Fruit fly (Drosophila melanogaster) whole organism, prepupa: Measurements from ENCODE around the gene CG14301.

ENCODE experiments used
- Blimp-1 ChIP-seq: fragments of 200-800 bp; sonication (Bioruptor generic); optimal IDR thresholded peaks from 3 replicates; lab custom pipeline; 2017; ENCODE audit warnings: missing biosample characterization, missing genetic modification characterization, mild to moderate bottlenecking, moderate library complexity, missing genetic modification reagents
- CG10631 ChIP-seq: fragments of 200-800 bp; sonication (Bioruptor generic); optimal IDR thresholded peaks from 2 replicates; lab custom pipeline; 2016; ENCODE audit warnings: missing biosample characterization, missing genetic modification characterization
- CG10669 ChIP-seq: fragments of 200-800 bp; sonication (Bioruptor generic); optimal IDR thresholded peaks from 3 replicates; lab custom pipeline; 2018; ENCODE audit warnings: missing biosample characterization, mild to moderate bottlenecking, missing genetic modification characterization, moderate library complexity
- CG11762 ChIP-seq: fragments of 200-800 bp; sonication (Bioruptor generic); optimal IDR thresholded peaks from 3 replicates; lab custom pipeline; 2016; ENCODE audit warnings: missing biosample characterization, missing genetic modification characterization; ENCODE audit not compliant: insufficient read depth
- CG11902 ChIP-seq: fragments of 200-800 bp; sonication (Bioruptor generic); optimal IDR thresholded peaks from 3 replicates; lab custom pipeline; 2016; ENCODE audit warnings: missing biosample characterization, missing genetic modification characterization
- CG15336 ChIP-seq: fragments of 200-800 bp; sonication (Bioruptor generic); IDR thresholded peaks from 2 replicates; pipeline ENCODE4 v1.3.6; 2022; ENCODE audit warnings: missing biosample characterization, missing genetic modification characterization
- CG1621 ChIP-seq: fragments of 200-800 bp; sonication (Bioruptor generic); optimal IDR thresholded peaks from 3 replicates; lab custom pipeline; 2018; ENCODE audit warnings: missing biosample characterization, mild to moderate bottlenecking, missing genetic modification characterization
- CG3032 ChIP-seq: fragments of 200-800 bp; optimal IDR thresholded peaks from 2 replicates; lab custom pipeline; 2019; ENCODE audit warnings: missing biosample characterization, mild to moderate bottlenecking, missing genetic modification characterization, moderate library complexity
- CG31627 ChIP-seq: fragments of 200-800 bp; sonication (Bioruptor generic); optimal IDR thresholded peaks from 3 replicates; lab custom pipeline; 2016; ENCODE audit warnings: missing biosample characterization, missing genetic modification characterization
- CG32006 ChIP-seq: fragments of 200-800 bp; sonication (Bioruptor generic); optimal IDR thresholded peaks from 3 replicates; lab custom pipeline; 2017; ENCODE audit warnings: missing biosample characterization, mild to moderate bottlenecking, missing genetic modification characterization
- CG4318 ChIP-seq: fragments of 200-800 bp; sonication (Bioruptor generic); optimal IDR thresholded peaks from 3 replicates; lab custom pipeline; 2017; ENCODE audit warnings: missing biosample characterization, mild to moderate bottlenecking, missing genetic modification characterization
- CG6163 ChIP-seq: fragments of 200-800 bp; sonication (Bioruptor generic); IDR thresholded peaks from 3 replicates; pipeline ENCODE4 v1.3.6; 2022; ENCODE audit warnings: missing biosample characterization, missing genetic modification characterization
- CG6276 ChIP-seq: fragments of 200-800 bp; sonication (Bioruptor generic); optimal IDR thresholded peaks from 2 replicates; lab custom pipeline; 2017; ENCODE audit warnings: missing biosample characterization, mild to moderate bottlenecking, missing genetic modification characterization
- CG6792 ChIP-seq: fragments of 200-800 bp; sonication (Bioruptor generic); optimal IDR thresholded peaks from 3 replicates; lab custom pipeline; 2016; ENCODE audit warnings: missing biosample characterization, missing genetic modification characterization
- CG6808 ChIP-seq: fragments of 200-800 bp; sonication (Bioruptor generic); optimal IDR thresholded peaks from 3 replicates; lab custom pipeline; 2017; ENCODE audit warnings: missing biosample characterization, missing genetic modification characterization, mild to moderate bottlenecking, moderate library complexity, missing genetic modification reagents
- CG6854 ChIP-seq: fragments of 200-800 bp; sonication (Bioruptor generic); optimal IDR thresholded peaks from 2 replicates; lab custom pipeline; 2017; ENCODE audit warnings: missing biosample characterization, mild to moderate bottlenecking, missing genetic modification characterization
- CG7368 ChIP-seq: fragments of 200-800 bp; sonication (Bioruptor generic); optimal IDR thresholded peaks from 3 replicates; lab custom pipeline; 2016; ENCODE audit warnings: missing biosample characterization, missing genetic modification characterization
- CG8119 ChIP-seq: fragments of 200-800 bp; sonication (Bioruptor generic); IDR thresholded peaks from 3 replicates; pipeline ENCODE4 v1.3.6; 2022; ENCODE audit warnings: missing biosample characterization, missing genetic modification characterization
- CG8632 ChIP-seq: fragments of 200-800 bp; sonication (Bioruptor generic); optimal IDR thresholded peaks from 3 replicates; lab custom pipeline; 2016; ENCODE audit warnings: missing biosample characterization, missing genetic modification characterization
- Eip78C ChIP-seq: fragments of 200-800 bp; sonication (Bioruptor generic); peaks from one replicate; lab custom pipeline; 2016; ENCODE audit warnings: missing biosample characterization, missing genetic modification characterization
- Eip93F ChIP-seq: fragments of 200-800 bp; sonication (Bioruptor generic); optimal IDR thresholded peaks from 2 replicates; lab custom pipeline; 2016; ENCODE audit warnings: missing biosample characterization, mild to moderate bottlenecking, missing genetic modification characterization
- Ets21C ChIP-seq: fragments of 200-800 bp; sonication (Bioruptor generic); optimal IDR thresholded peaks from 3 replicates; lab custom pipeline; 2016; ENCODE audit warnings: missing biosample characterization, missing genetic modification characterization
- Ets96B ChIP-seq: fragments of 200-800 bp; optimal IDR thresholded peaks from 2 replicates; lab custom pipeline; 2019; ENCODE audit warnings: missing biosample characterization, mild to moderate bottlenecking, missing genetic modification characterization, moderate library complexity
- Hr38 ChIP-seq: sonication (Bioruptor generic); optimal IDR thresholded peaks from 2 replicates; lab custom pipeline; 2016; ENCODE audit warnings: missing biosample characterization, missing genetic modification characterization
- Hr4 ChIP-seq: fragments of 200-800 bp; sonication (Bioruptor generic); optimal IDR thresholded peaks from 3 replicates; lab custom pipeline; 2016; ENCODE audit warnings: missing biosample characterization, missing genetic modification characterization
- Lpt ChIP-seq: fragments of 200-800 bp; sonication (Bioruptor generic); optimal IDR thresholded peaks from 3 replicates; lab custom pipeline; 2016; ENCODE audit warnings: missing biosample characterization, missing genetic modification characterization
- Met ChIP-seq: fragments of 200-800 bp; sonication (Bioruptor generic); optimal IDR thresholded peaks from 3 replicates; lab custom pipeline; 2016; ENCODE audit warnings: missing biosample characterization, missing genetic modification characterization
- OdsH ChIP-seq: fragments of 200-800 bp; sonication (Bioruptor generic); optimal IDR thresholded peaks from 3 replicates; lab custom pipeline; 2016; ENCODE audit warnings: missing biosample characterization, missing genetic modification characterization
- Smox ChIP-seq: fragments of 200-800 bp; sonication (Bioruptor generic); optimal IDR thresholded peaks from 3 replicates; lab custom pipeline; 2016; ENCODE audit warnings: missing biosample characterization, missing genetic modification characterization
- Sox102F ChIP-seq: fragments of 200-800 bp; sonication (Bioruptor generic); optimal IDR thresholded peaks from 2 replicates; lab custom pipeline; 2016; ENCODE audit warnings: missing biosample characterization, mild to moderate bottlenecking, missing genetic modification characterization
- Sox14 ChIP-seq: fragments of 200-800 bp; sonication (Bioruptor generic); optimal IDR thresholded peaks from 3 replicates; lab custom pipeline; 2016; ENCODE audit warnings: missing biosample characterization, missing genetic modification characterization
- achi ChIP-seq: fragments of 200-800 bp; sonication (Bioruptor generic); optimal IDR thresholded peaks from 3 replicates; lab custom pipeline; 2016; ENCODE audit warnings: missing biosample characterization, missing genetic modification characterization
- acj6 ChIP-seq: fragments of 200-800 bp; sonication (Bioruptor generic); optimal IDR thresholded peaks from 3 replicates; lab custom pipeline; 2016; ENCODE audit warnings: missing biosample characterization, missing genetic modification characterization
- cyc ChIP-seq: fragments of 200-800 bp; sonication (Bioruptor generic); optimal IDR thresholded peaks from 3 replicates; lab custom pipeline; 2016; ENCODE audit warnings: missing biosample characterization, missing genetic modification characterization
- dac ChIP-seq: fragments of 200-800 bp; sonication (Bioruptor generic); optimal IDR thresholded peaks from 2 replicates; lab custom pipeline; 2017; ENCODE audit warnings: missing biosample characterization, mild to moderate bottlenecking, missing genetic modification characterization
- dsx ChIP-seq: fragments of 200-800 bp; optimal IDR thresholded peaks from 3 replicates; lab custom pipeline; 2019; ENCODE audit warnings: missing biosample characterization, mild to moderate bottlenecking, missing genetic modification characterization, moderate library complexity; ENCODE audit not compliant: poor library complexity, severe bottlenecking
- eg ChIP-seq: fragments of 200-800 bp; sonication (Bioruptor generic); IDR thresholded peaks from 3 replicates; pipeline ENCODE4 v1.3.6; 2022; ENCODE audit warnings: missing biosample characterization, missing genetic modification characterization
- fd85E ChIP-seq: fragments of 200-800 bp; sonication (Bioruptor generic); optimal IDR thresholded peaks from 3 replicates; lab custom pipeline; 2016; ENCODE audit warnings: missing biosample characterization, missing genetic modification characterization
- fkh ChIP-seq: fragments of 200-800 bp; sonication (Bioruptor generic); optimal IDR thresholded peaks from 3 replicates; lab custom pipeline; 2017; ENCODE audit warnings: missing biosample characterization, mild to moderate bottlenecking, missing genetic modification characterization, moderate library complexity
- lz ChIP-seq: fragments of 200-800 bp; sonication (Bioruptor generic); optimal IDR thresholded peaks from 3 replicates; lab custom pipeline; 2016; ENCODE audit warnings: missing biosample characterization, missing genetic modification characterization
- net ChIP-seq: fragments of 200-800 bp; sonication (Bioruptor generic); optimal IDR thresholded peaks from 3 replicates; lab custom pipeline; 2016; ENCODE audit warnings: missing biosample characterization, missing genetic modification characterization
- salr ChIP-seq, 2 experiments: fragments of 200-800 bp; sonication (Bioruptor generic); optimal IDR thresholded peaks; 3 replicates each; lab custom pipeline; 2016 to 2018; ENCODE audit warnings: missing biosample characterization in 2 of 2, missing genetic modification characterization in 2 of 2, mild to moderate bottlenecking in 1 of 2
- ss ChIP-seq, 2 experiments: fragments of 200-800 bp; sonication (Bioruptor generic); optimal IDR thresholded peaks; 2 replicates in 1 of 2; 3 replicates in 1 of 2; lab custom pipeline; 2017 to 2018; ENCODE audit warnings: mild to moderate bottlenecking in 2 of 2, missing biosample characterization in 2 of 2, missing genetic modification characterization in 2 of 2, moderate library complexity in 1 of 2
- topi ChIP-seq: fragments of 200-800 bp; sonication (Bioruptor generic); optimal IDR thresholded peaks from 3 replicates; lab custom pipeline; 2016; ENCODE audit warnings: missing biosample characterization, missing genetic modification characterization
- vri ChIP-seq: fragments of 200-800 bp; sonication (Bioruptor generic); optimal IDR thresholded peaks from 3 replicates; lab custom pipeline; 2016; ENCODE audit warnings: missing biosample characterization, mild to moderate bottlenecking, missing genetic modification characterization

Gene CG14301

dm6 chr3R:18585259-18585858, 55.9 kb downstream of the CG14301 start (continued):
- TF ChIP-seq Eip78C (no peak), CG1621 (tag; lab: Kevin White, UChicago) (no peak), Blimp-1 (GFP tag; lab: Kevin White, UChicago) (no peak), CG15336 (GFP tag; lab: Robert Waterston, UW) (peak; percentile 68), Sox102F (no peak), CG8632 (GFP tag; lab: Kevin White, UChicago) (no peak), CG11902 (GFP tag; lab: Kevin White, UChicago) (no peak), vri (GFP tag; lab: Kevin White, UChicago) (peak; percentile 44)
- TF ChIP-seq, all 60 proteins: peak for 25

- TF ChIP-seq Ets96B, result no peak
- no peak for TF ChIP-seq fkh (GFP tag; lab: Kevin White, UChicago)
- no peak for TF ChIP-seq CG4318 (GFP tag; lab: Kevin White, UChicago)
- no peak for TF ChIP-seq OdsH (GFP tag; lab: Kevin White, UChicago)
- TF ChIP-seq dac (GFP tag; lab: Kevin White, UChicago), result no peak
- no peak for TF ChIP-seq CG3032 (tag; lab: Kevin White, UChicago)
- no peak for TF ChIP-seq acj6 (GFP tag; lab: Kevin White, UChicago)
These were observed 56.7 kb downstream of the CG14301 start for dm6 chr3R:18584546-18584935.

DNA sequence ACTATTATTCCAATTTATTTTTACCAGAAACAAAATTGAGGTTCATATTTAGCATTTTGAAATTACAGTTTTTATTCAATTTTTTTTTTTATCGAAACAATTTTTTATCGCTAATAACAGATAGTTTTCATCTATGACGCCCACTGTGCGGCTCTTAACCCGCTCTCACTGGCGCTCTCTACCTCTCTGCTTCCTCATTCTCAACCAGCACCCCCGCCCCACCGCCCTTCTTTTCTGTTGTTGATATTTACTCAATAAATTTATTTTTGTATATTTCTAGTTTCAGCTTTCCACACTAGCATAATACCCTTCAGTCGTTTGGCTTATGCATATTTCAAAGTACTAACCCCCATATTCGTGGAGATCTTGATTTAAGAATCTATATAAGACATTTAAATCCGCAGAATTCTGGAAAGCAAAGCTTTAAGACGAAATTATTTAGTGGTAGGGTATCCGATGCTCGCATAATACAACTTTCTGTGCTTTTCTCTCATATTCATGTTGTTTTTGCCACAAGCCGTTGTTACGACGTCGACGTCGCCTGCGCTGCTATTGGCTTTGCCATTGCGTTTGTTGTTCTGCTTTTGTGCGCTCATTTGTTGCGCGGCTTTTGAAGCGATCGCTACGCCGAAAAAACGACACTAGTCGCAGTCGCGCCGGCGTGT, 57.2 kb downstream of the CG14301 start:
- TF ChIP-seq cyc (peak; percentile 85), eg (GFP tag; lab: Robert Waterston, UW) (peak; percentile 90), topi (GFP tag; lab: Kevin White, UChicago) (peak; percentile 81), CG32006 (GFP tag; lab: Kevin White, UChicago) (peak; percentile 95), ss (GFP tag; optimal IDR thresholded peaks at IDR 0.05; lab: Kevin White, UChicago) (peak; percentile 85 to 86), Sox14 (GFP tag; lab: Kevin White, UChicago) (peak; percentile 91), CG11762 (GFP tag; lab: Kevin White, UChicago) (peak; percentile 74), achi (GFP tag; lab: Kevin White, UChicago) (peak; percentile 87), lz (GFP tag; lab: Kevin White, UChicago) (peak; percentile 85), CG1621 (tag; lab: Kevin White, UChicago) (peak; percentile 88), fd85E (GFP tag; lab: Kevin White, UChicago) (no peak), CG6792 (GFP tag; lab: Kevin White, UChicago) (peak; percentile 89), salr (GFP tag; optimal IDR thresholded peaks at IDR 0.05; lab: Kevin White, UChicago) (peak; percentile 86 to 90), Blimp-1 (GFP tag; lab: Kevin White, UChicago) (peak; percentile 27), CG8119 (GFP tag; lab: Robert Waterston, UW) (peak; percentile 92), net (GFP tag; lab: Kevin White, UChicago) (peak; percentile 94), CG3032 (tag; lab: Kevin White, UChicago) (peak; percentile 91), dsx (GFP tag; lab: Kevin White, UChicago) (peak; percentile 84), CG11902 (GFP tag; lab: Kevin White, UChicago) (peak; percentile 83), CG7368 (GFP tag; lab: Kevin White, UChicago) (peak; percentile 84), CG10669 (GFP tag; lab: Kevin White, UChicago) (peak; percentile 94), CG8632 (GFP tag; lab: Kevin White, UChicago) (peak; percentile 78), fkh (GFP tag; lab: Kevin White, UChicago) (peak; percentile 100), Met (GFP tag; lab: Kevin White, UChicago) (peak; percentile 89), Eip93F (GFP tag; lab: Kevin White, UChicago) (peak; percentile 23), CG6163 (GFP tag; lab: Robert Waterston, UW) (peak; percentile 87), Hr4 (GFP tag; lab: Kevin White, UChicago) (peak; percentile 93), Lpt (GFP tag; lab: Kevin White, UChicago) (peak; percentile 88), CG31627 (GFP tag; lab: Kevin White, UChicago) (peak; percentile 84), Sox102F (peak; percentile 84), CG6854 (GFP tag; lab: Kevin White, UChicago) (no peak), Smox (GFP tag; lab: Kevin White, UChicago) (peak; percentile 76), Ets21C (GFP tag; lab: Kevin White, UChicago) (peak; percentile 61), CG6808 (GFP tag; lab: Kevin White, UChicago) (peak; percentile 85), Hr38 (no peak), CG6276 (peak; percentile 84), CG10631 (peak; percentile 89)
